Worm (Caenorhabditis elegans): ENCODE data around the gene Y46C8AL.11.
A peak's percentile ranks its signal among the peaks of the same experiment; 100 is the strongest.

Gene Y46C8AL.11

ce11 chrIV:3899719-3900554, 43.2 kb upstream of the Y46C8AL.11 start, which contains the start of gene srz-62 (continued):
- TF ChIP-seq nhr-84 (tag; optimal IDR thresholded peaks at IDR 0.05), result no peak
- TF ChIP-seq fkh-10 (GFP tag; optimal IDR thresholded peaks at IDR 0.05), result no peak
- TF ChIP-seq F16B12.6 (tag; optimal IDR thresholded peaks at IDR 0.05), result no peak
- no peak for TF ChIP-seq fos-1 (tag; optimal IDR thresholded peaks at IDR 0.05)
- TF ChIP-seq blmp-1 (tag; optimal IDR thresholded peaks at IDR 0.05), result no peak
- no peak for TF ChIP-seq unc-30 (tag; optimal IDR thresholded peaks at IDR 0.05)
- no peak for TF ChIP-seq aly-2 (tag; optimal IDR thresholded peaks at IDR 0.05)
- no peak for TF ChIP-seq unc-86 (tag; optimal IDR thresholded peaks at IDR 0.05)
- no peak for TF ChIP-seq lin-13 (GFP tag; optimal IDR thresholded peaks at IDR 0.05)
- TF ChIP-seq hlh-17 (GFP tag; optimal IDR thresholded peaks at IDR 0.05; ENCODE audit: borderline replicate concordance), result no peak
- no peak for TF ChIP-seq snu-23 (GFP tag; optimal IDR thresholded peaks at IDR 0.05)
- TF ChIP-seq nhr-19 (GFP tag; conservative IDR thresholded peaks at IDR 0.05), result no peak
- no peak for TF ChIP-seq irx-1 (tag; optimal IDR thresholded peaks at IDR 0.05)
- no peak for TF ChIP-seq mef-2 (tag; optimal IDR thresholded peaks at IDR 0.05)
- TF ChIP-seq sox-4 (tag; optimal IDR thresholded peaks at IDR 0.05), result no peak
- TF ChIP-seq dpl-1 (GFP tag; optimal IDR thresholded peaks at IDR 0.05), result no peak
- no peak for TF ChIP-seq unc-62 (GFP tag; optimal IDR thresholded peaks at IDR 0.05)
- no peak for TF ChIP-seq snpc-4 (tag; optimal IDR thresholded peaks at IDR 0.05)
- TF ChIP-seq fkh-4 (tag; optimal IDR thresholded peaks at IDR 0.05; ENCODE audit: borderline replicate concordance), result no peak
- no peak for TF ChIP-seq sup-37 (GFP tag; optimal IDR thresholded peaks at IDR 0.05)
- TF ChIP-seq unc-98 (GFP tag; IDR thresholded peaks at IDR 0.05), result no peak
- TF ChIP-seq isw-1 (GFP tag; IDR thresholded peaks at IDR 0.05), result no peak
- no peak for TF ChIP-seq lin-39 (tag; optimal IDR thresholded peaks at IDR 0.05)
- TF ChIP-seq hlh-4 (tag; optimal IDR thresholded peaks at IDR 0.05), result no peak
- TF ChIP-seq C16A3.4 (tag; optimal IDR thresholded peaks at IDR 0.05), result no peak
- TF ChIP-seq lir-3 (tag; optimal IDR thresholded peaks at IDR 0.05; ENCODE audit: poor library complexity), result no peak
- no peak for TF ChIP-seq lin-15B (tag; optimal IDR thresholded peaks at IDR 0.05)
- no peak for TF ChIP-seq xbp-1 (tag; optimal IDR thresholded peaks at IDR 0.05)
- TF ChIP-seq zip-4 (GFP tag; optimal IDR thresholded peaks at IDR 0.05), result no peak
- no peak for TF ChIP-seq ceh-63 (GFP tag; optimal IDR thresholded peaks at IDR 0.05)
- TF ChIP-seq pqm-1 (tag; optimal IDR thresholded peaks at IDR 0.05), result peak; percentile 100
- TF ChIP-seq ces-1 (GFP tag; optimal IDR thresholded peaks at IDR 0.05), result no peak
- no peak for TF ChIP-seq C04F5.9 (tag; optimal IDR thresholded peaks at IDR 0.05)
- TF ChIP-seq nhr-85 (tag), result no peak
- no peak for TF ChIP-seq mdl-1 (tag; optimal IDR thresholded peaks at IDR 0.05)
- TF ChIP-seq egl-27 (tag; optimal IDR thresholded peaks at IDR 0.05), result peak in 1 of 2 experiments; percentile 23
- TF ChIP-seq ama-1 (optimal IDR thresholded peaks at IDR 0.05), result no peak
- TF ChIP-seq unc-130 (tag; optimal IDR thresholded peaks at IDR 0.05), result no peak
- no peak for TF ChIP-seq ets-5 (GFP tag; IDR thresholded peaks at IDR 0.05)
- no peak for TF ChIP-seq dsc-1 (tag; optimal IDR thresholded peaks at IDR 0.05)
- TF ChIP-seq zag-1 (tag; optimal IDR thresholded peaks at IDR 0.05), result no peak
- TF ChIP-seq ztf-11 (tag; optimal IDR thresholded peaks at IDR 0.05), result no peak
- no peak for TF ChIP-seq mep-1 (tag; optimal IDR thresholded peaks at IDR 0.05)
- no peak for TF ChIP-seq ceh-90 (tag; optimal IDR thresholded peaks at IDR 0.05)
- no peak for TF ChIP-seq rnt-1 (tag; optimal IDR thresholded peaks at IDR 0.05)
- peak; percentile 5 for TF ChIP-seq hpl-2 (GFP tag; optimal IDR thresholded peaks at IDR 0.05)
- no peak for TF ChIP-seq sptf-1 (tag; optimal IDR thresholded peaks at IDR 0.05)
- TF ChIP-seq tlp-1 (tag; optimal IDR thresholded peaks at IDR 0.05), result peak; percentile 92
- TF ChIP-seq nhr-47 (tag; optimal IDR thresholded peaks at IDR 0.05), result no peak
- TF ChIP-seq nhr-90 (tag; optimal IDR thresholded peaks at IDR 0.05; ENCODE audit: poor library complexity), result peak; percentile 40
- peak; percentile 100 for TF ChIP-seq elt-2 (tag; optimal IDR thresholded peaks at IDR 0.05)
- no peak for TF ChIP-seq grh-1 (GFP tag; IDR thresholded peaks at IDR 0.05)
